Worm (Caenorhabditis elegans) whole organism, mixed stage, embryonic: ENCODE measurements around the gene spe-39.

Source experiments
- bed-3 ChIP-seq: fragments of 200-800 bp; sonication (Bioruptor generic); optimal IDR thresholded peaks from 3 replicates; lab custom pipeline; 2018; ENCODE audit warnings: mild to moderate bottlenecking, missing genetic modification characterization, moderate library complexity, missing compliant biosample characterization
- blmp-1 ChIP-seq: fragments of 150-350 bp; optimal IDR thresholded peaks from 2 replicates; lab custom pipeline; 2014; ENCODE audit warnings: missing biosample characterization, missing genetic modification characterization
- ham-2 ChIP-seq: fragments of 200-800 bp; sonication (Bioruptor generic); optimal IDR thresholded peaks from 2 replicates; lab custom pipeline; 2018; ENCODE audit warnings: mild to moderate bottlenecking, missing genetic modification characterization, missing compliant biosample characterization
- mep-1 ChIP-seq: fragments of 150-350 bp; optimal IDR thresholded peaks from 2 replicates; lab custom pipeline; 2017; ENCODE audit warnings: missing biosample characterization, missing genetic modification reagents, missing genetic modification characterization, inconsistent platforms
- nhr-2 ChIP-seq: fragments of 150-350 bp; optimal IDR thresholded peaks from 2 replicates; lab custom pipeline; 2014; ENCODE audit warnings: missing biosample characterization, missing genetic modification characterization
- unc-62 ChIP-seq: fragments of 150-350 bp; optimal IDR thresholded peaks from 2 replicates; lab custom pipeline; 2014; ENCODE audit warnings: missing biosample characterization, missing genetic modification reagents, missing genetic modification characterization
- ztf-11 ChIP-seq: fragments of 150-350 bp; optimal IDR thresholded peaks from 2 replicates; lab custom pipeline; 2014; ENCODE audit warnings: missing biosample characterization, missing genetic modification characterization

DNA sequence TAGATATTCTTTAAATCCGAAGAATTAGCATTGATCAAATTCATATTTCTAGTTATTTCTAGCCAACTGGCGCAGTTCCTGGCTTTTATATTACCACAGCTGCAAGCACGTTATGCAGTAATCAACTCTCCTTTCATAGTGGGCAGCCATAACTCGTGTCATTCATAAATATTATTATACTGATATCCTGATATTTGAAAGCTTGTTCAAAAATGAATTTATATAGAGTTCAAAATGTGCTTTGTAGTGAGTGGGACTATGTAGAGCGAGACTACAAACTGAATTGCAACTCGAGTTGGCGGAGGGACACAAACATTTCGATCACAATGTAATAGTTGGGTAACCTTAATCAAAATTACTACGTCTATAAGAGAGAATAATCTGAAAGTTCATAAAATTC, 13.6 kb upstream of the spe-39 start, which contains the start of gene srh-30:
- no peak for TF ChIP-seq mep-1 (tag; lab: Kevin White, UChicago)
- no peak for TF ChIP-seq blmp-1 (tag; lab: Kevin White, UChicago)
- no peak for TF ChIP-seq unc-62
- no peak for TF ChIP-seq bed-3 (GFP tag; lab: Kevin White, UChicago)
- TF ChIP-seq ztf-11 (tag; lab: Kevin White, UChicago): no peak
- no peak for TF ChIP-seq ham-2
- TF ChIP-seq nhr-2 (tag; lab: Kevin White, UChicago): no peak
